Fruit fly (Drosophila melanogaster): Measurements from ENCODE around the gene CG43394.

dm6 chr2L:8168075-8168474, 22.5 kb downstream of the CG43394 start:
- no peak for TF ChIP-seq CG12071 (GFP tag; optimal IDR thresholded peaks at IDR 0.05)
- no peak for TF ChIP-seq ttk (GFP tag; IDR thresholded peaks at IDR 0.05)
- no peak for TF ChIP-seq croc (GFP tag; conservative IDR thresholded peaks at IDR 0.05)
- no peak for TF ChIP-seq rib (GFP tag; IDR thresholded peaks at IDR 0.05)
- TF ChIP-seq danr (GFP tag; IDR thresholded peaks at IDR 0.05): no peak
- TF ChIP-seq Sin3A (optimal IDR thresholded peaks at IDR 0.05): no peak
- no peak for TF ChIP-seq Meics (GFP tag; optimal IDR thresholded peaks at IDR 0.05)
- TF ChIP-seq MESR4 (GFP tag; optimal IDR thresholded peaks at IDR 0.05): no peak
- no peak for TF ChIP-seq Chrac-16 (GFP tag; optimal IDR thresholded peaks at IDR 0.05)
- no peak for TF ChIP-seq CG2199 (GFP tag; IDR thresholded peaks at IDR 0.05)
- TF ChIP-seq CG13775 (GFP tag; optimal IDR thresholded peaks at IDR 0.05): no peak

Data from whole organism, embryonic.